Worm (Caenorhabditis elegans) whole organism, L1 larva: ENCODE data around the gene F28B4.3.

Source experiments
- aha-1 ChIP-seq: fragments of 150-350 bp; optimal IDR thresholded peaks from 2 replicates; lab custom pipeline; 2014; ENCODE audit warnings: missing biosample characterization, missing genetic modification characterization
- alr-1 ChIP-seq: fragments of 200-800 bp; sonication (Bioruptor generic); optimal IDR thresholded peaks from 2 replicates; lab custom pipeline; 2018; ENCODE audit warnings: borderline replicate concordance, mild to moderate bottlenecking, missing genetic modification characterization, missing compliant biosample characterization
- elt-3 ChIP-seq, 6 experiments: fragments of 150-350 bp in 1 of 6; sonication (generic microtip); optimal IDR thresholded peaks; 2 replicates each; lab custom pipeline; 2017 to 2018; ENCODE audit warnings: missing biosample characterization in 6 of 6, missing genetic modification characterization in 6 of 6, inconsistent platforms in 1 of 6
- fkh-10 ChIP-seq: sonication (generic microtip); optimal IDR thresholded peaks from 2 replicates; lab custom pipeline; 2017; ENCODE audit warnings: missing biosample characterization, missing genetic modification reagents, missing genetic modification characterization
- lin-13 ChIP-seq: fragments of 150-350 bp; optimal IDR thresholded peaks from 2 replicates; lab custom pipeline; 2014; ENCODE audit warnings: missing biosample characterization, missing genetic modification reagents, missing genetic modification characterization
- lin-15B ChIP-seq: fragments of 150-350 bp; sonication (generic microtip); optimal IDR thresholded peaks from 3 replicates; lab custom pipeline; 2014; ENCODE audit warnings: missing biosample characterization, missing genetic modification characterization
- lir-3 ChIP-seq: sonication (generic microtip); optimal IDR thresholded peaks from 2 replicates; lab custom pipeline; 2016; ENCODE audit warnings: mild to moderate bottlenecking, missing genetic modification characterization, moderate library complexity, missing compliant biosample characterization; ENCODE audit not compliant: poor library complexity
- mep-1 ChIP-seq: fragments of 150-350 bp; optimal IDR thresholded peaks from 2 replicates; lab custom pipeline; 2014; ENCODE audit warnings: missing biosample characterization, missing genetic modification characterization
- nhr-12 ChIP-seq: sonication (generic microtip); optimal IDR thresholded peaks from 2 replicates; lab custom pipeline; 2017; ENCODE audit warnings: missing biosample characterization, missing genetic modification characterization
- nhr-90 ChIP-seq: sonication (generic microtip); optimal IDR thresholded peaks from 2 replicates; lab custom pipeline; 2016; ENCODE audit warnings: mild to moderate bottlenecking, missing genetic modification characterization, missing compliant biosample characterization; ENCODE audit not compliant: poor library complexity
- unc-86 ChIP-seq: sonication (generic microtip); optimal IDR thresholded peaks from 2 replicates; lab custom pipeline; 2016; ENCODE audit warnings: missing genetic modification characterization, missing compliant biosample characterization
- ztf-11 ChIP-seq, 2 experiments: sonication (generic microtip); optimal IDR thresholded peaks; 2 replicates each; lab custom pipeline; 2016 to 2017; ENCODE audit warnings: missing genetic modification characterization in 2 of 2, missing biosample characterization in 1 of 2, missing compliant biosample characterization in 1 of 2
- ztf-4 ChIP-seq: fragments of 150-350 bp; optimal IDR thresholded peaks from 2 replicates; lab custom pipeline; 2014; ENCODE audit warnings: missing biosample characterization, missing genetic modification characterization

ce11 chrX:3262600-3262999 lies 27.4 kb upstream of the F28B4.3 start, which contains the start of gene fbxb-71:
- TF ChIP-seq lin-13 (no peak), ztf-11 (tag; optimal IDR thresholded peaks at IDR 0.05; lab: Kevin White, UChicago) (no peak), lir-3 (no peak), nhr-90 (tag; lab: Kevin White, UChicago) (no peak), elt-3 (tag; optimal IDR thresholded peaks at IDR 0.05; lab: Kevin White, UChicago) (no peak), unc-86 (tag; lab: Kevin White, UChicago) (no peak), aha-1 (tag; lab: Kevin White, UChicago) (no peak), fkh-10 (GFP tag; lab: Kevin White, UChicago) (no peak), mep-1 (tag; lab: Kevin White, UChicago) (no peak), alr-1 (tag; lab: Kevin White, UChicago) (no peak), nhr-12 (tag; lab: Kevin White, UChicago) (no peak), lin-15B (no peak), ztf-4 (tag; lab: Kevin White, UChicago) (no peak)
